Worm (Caenorhabditis elegans) whole organism, L4/young adult: ENCODE results near the gene ZK856.14.

Experiments used
- W03F9.2 ChIP-seq: fragments of 150-350 bp; optimal IDR thresholded peaks from 2 replicates; lab custom pipeline; 2014; ENCODE audit warnings: missing biosample characterization, missing genetic modification characterization
- dao-5 ChIP-seq: sonication (generic microtip); optimal IDR thresholded peaks from 2 replicates; lab custom pipeline; 2016; ENCODE audit warnings: missing genotype, missing genetic modification characterization, moderate library complexity, missing compliant biosample characterization
- him-1 ChIP-seq: sonication (generic microtip); optimal IDR thresholded peaks from 2 replicates; lab custom pipeline; 2016; ENCODE audit warnings: missing genotype, missing genetic modification reagents, missing genetic modification characterization, missing compliant biosample characterization

ce11 chrV:10265019-10265418 is 48.2 kb downstream of the ZK856.14 start:
- no peak for TF ChIP-seq him-1
- TF ChIP-seq dao-5 (tag; lab: Kevin White, UChicago), result no peak
- TF ChIP-seq W03F9.2, result no peak
